Fruit fly (Drosophila melanogaster) whole organism, embryonic: ENCODE data around the gene CG15143.

Source experiments
- Atf-2 ChIP-seq: fragments of 200-800 bp; sonication (Bioruptor generic); optimal IDR thresholded peaks from 2 replicates; lab custom pipeline; 2016; ENCODE audit warnings: missing biosample characterization, missing genetic modification characterization
- CG10267 ChIP-seq: fragments of 200-800 bp; sonication (Bioruptor generic); optimal IDR thresholded peaks from 2 replicates; lab custom pipeline; 2018; ENCODE audit warnings: missing biosample characterization, mild to moderate bottlenecking, missing genetic modification characterization, moderate library complexity
- CG10366 ChIP-seq: fragments of 200-800 bp; sonication (Bioruptor generic); IDR thresholded peaks from 2 replicates; pipeline ENCODE4 v1.3.6; 2022; ENCODE audit warnings: missing biosample characterization, missing genetic modification characterization
- CG10462 ChIP-seq: fragments of 200-800 bp; sonication (Bioruptor generic); optimal IDR thresholded peaks from 2 replicates; lab custom pipeline; 2016; ENCODE audit warnings: missing biosample characterization, missing genetic modification characterization
- CG10543 ChIP-seq: fragments of 200-800 bp; sonication (Bioruptor generic); optimal IDR thresholded peaks from 3 replicates; lab custom pipeline; 2017; ENCODE audit warnings: missing biosample characterization, mild to moderate bottlenecking, missing genetic modification characterization, moderate library complexity
- CG11398 ChIP-seq: fragments of 200-800 bp; sonication (Bioruptor generic); optimal IDR thresholded peaks from 2 replicates; lab custom pipeline; 2016; ENCODE audit warnings: missing biosample characterization, missing genetic modification characterization
- CG11456 ChIP-seq: fragments of 200-800 bp; sonication (Bioruptor generic); IDR thresholded peaks from 3 replicates; pipeline ENCODE4 v1.3.6; 2022; ENCODE audit warnings: missing biosample characterization, missing genetic modification characterization
- CG12071 ChIP-seq: fragments of 200-800 bp; sonication (Bioruptor generic); optimal IDR thresholded peaks from 3 replicates; lab custom pipeline; 2018; ENCODE audit warnings: missing biosample characterization, mild to moderate bottlenecking, missing genetic modification characterization
- CG15601 ChIP-seq: fragments of 200-800 bp; sonication (Bioruptor generic); optimal IDR thresholded peaks from 3 replicates; lab custom pipeline; 2019; ENCODE audit warnings: missing biosample characterization, mild to moderate bottlenecking, missing genetic modification characterization, moderate library complexity
- CG1603 ChIP-seq: fragments of 200-800 bp; sonication (Bioruptor generic); optimal IDR thresholded peaks from 2 replicates; lab custom pipeline; 2019; ENCODE audit warnings: missing biosample characterization, mild to moderate bottlenecking, missing genetic modification characterization, moderate library complexity
- CG16813 ChIP-seq: fragments of 200-800 bp; sonication (Bioruptor generic); IDR thresholded peaks from 3 replicates; pipeline ENCODE4 v1.3.6; 2022; ENCODE audit warnings: missing biosample characterization, missing genetic modification characterization; ENCODE audit not compliant: partially characterized antibody
- CG17802 ChIP-seq: fragments of 200-800 bp; sonication (Bioruptor generic); optimal IDR thresholded peaks from 2 replicates; lab custom pipeline; 2018; ENCODE audit warnings: missing biosample characterization, mild to moderate bottlenecking, missing genetic modification characterization, moderate library complexity
- CG2199 ChIP-seq: fragments of 200-800 bp; sonication (Bioruptor generic); IDR thresholded peaks from 3 replicates; pipeline ENCODE4 v1.3.6; 2022; ENCODE audit warnings: missing biosample characterization, missing genetic modification characterization
- CG30020 ChIP-seq: fragments of 200-800 bp; optimal IDR thresholded peaks from 2 replicates; lab custom pipeline; 2019; ENCODE audit warnings: missing biosample characterization, mild to moderate bottlenecking, missing genetic modification characterization, moderate library complexity
- CG31441 ChIP-seq: fragments of 200-800 bp; sonication (Bioruptor generic); IDR thresholded peaks from 2 replicates; pipeline ENCODE4 v1.3.6; 2022; ENCODE audit warnings: missing biosample characterization, missing genetic modification characterization
- CG4424 ChIP-seq: fragments of 200-800 bp; sonication (Bioruptor generic); optimal IDR thresholded peaks from 3 replicates; lab custom pipeline; 2016; ENCODE audit warnings: missing biosample characterization, missing genetic modification characterization
- CG4707 ChIP-seq: fragments of 200-800 bp; sonication (Bioruptor generic); optimal IDR thresholded peaks from 2 replicates; lab custom pipeline; 2018; ENCODE audit warnings: missing biosample characterization, mild to moderate bottlenecking, missing genetic modification characterization, moderate library complexity
- CG6254 ChIP-seq: fragments of 200-800 bp; sonication (Bioruptor generic); optimal IDR thresholded peaks from 3 replicates; lab custom pipeline; 2017; ENCODE audit warnings: mild to moderate bottlenecking, missing biosample characterization, missing genetic modification reagents, missing genetic modification characterization
- CG6813 ChIP-seq: fragments of 200-800 bp; sonication (Bioruptor generic); optimal IDR thresholded peaks from 2 replicates; lab custom pipeline; 2017; ENCODE audit warnings: missing biosample characterization, missing genetic modification characterization, mild to moderate bottlenecking, moderate library complexity, missing genetic modification reagents
- CG7357 ChIP-seq: fragments of 200-800 bp; sonication (Bioruptor generic); IDR thresholded peaks from 3 replicates; pipeline ENCODE4 v1.3.6; 2022; ENCODE audit warnings: missing biosample characterization, missing genetic modification characterization
- CG9609 ChIP-seq: fragments of 200-800 bp; sonication (Bioruptor generic); optimal IDR thresholded peaks from 3 replicates; lab custom pipeline; 2016; ENCODE audit warnings: missing biosample characterization, missing genetic modification characterization
- CG9727 ChIP-seq: fragments of 200-800 bp; sonication (Bioruptor generic); optimal IDR thresholded peaks from 3 replicates; lab custom pipeline; 2017; ENCODE audit warnings: missing biosample characterization, mild to moderate bottlenecking, missing genetic modification characterization
- Deaf1 ChIP-seq: fragments of 200-800 bp; optimal IDR thresholded peaks from 3 replicates; lab custom pipeline; 2019; ENCODE audit warnings: missing biosample characterization, mild to moderate bottlenecking, missing genetic modification characterization, moderate library complexity
- Doc3 ChIP-seq: fragments of 200-800 bp; sonication (Bioruptor generic); IDR thresholded peaks from 3 replicates; pipeline ENCODE4 v1.3.6; 2022; ENCODE audit warnings: missing biosample characterization, missing genetic modification characterization; ENCODE audit not compliant: partially characterized antibody
- Ets97D ChIP-seq: fragments of 200-800 bp; sonication (Bioruptor generic); optimal IDR thresholded peaks from 3 replicates; lab custom pipeline; 2016; ENCODE audit warnings: missing biosample characterization, missing genetic modification characterization
- HHEX ChIP-seq: fragments of 200-800 bp; sonication (Bioruptor generic); optimal IDR thresholded peaks from 3 replicates; lab custom pipeline; 2017; ENCODE audit warnings: missing biosample characterization, mild to moderate bottlenecking, missing genetic modification characterization, missing genetic modification reagents
- Pdp1 ChIP-seq, 2 experiments: fragments of 200-800 bp; sonication (Bioruptor generic); optimal IDR thresholded peaks; 3 replicates each; lab custom pipeline; 2016; ENCODE audit warnings: missing biosample characterization in 2 of 2, missing genetic modification characterization in 2 of 2, mild to moderate bottlenecking in 1 of 2, moderate library complexity in 1 of 2
- Rfx ChIP-seq: fragments of 200-800 bp; sonication (Bioruptor generic); IDR thresholded peaks from 2 replicates; pipeline ENCODE4 v1.3.6; 2022; ENCODE audit warnings: missing biosample characterization, missing genetic modification characterization
- Scr ChIP-seq: fragments of 200-800 bp; sonication (Bioruptor generic); IDR thresholded peaks from 2 replicates; pipeline ENCODE4 v1.3.6; 2022; ENCODE audit warnings: missing biosample characterization, missing genetic modification characterization; ENCODE audit not compliant: partially characterized antibody
- Trl ChIP-seq, 3 experiments: fragments of >200 bp in 2 of 3; fragments of 200-800 bp in 1 of 3; sonication (Bioruptor generic) in 1 of 3; optimal IDR thresholded peaks; 2 replicates in 1 of 3; 3 replicates in 2 of 3; lab custom pipeline; 2016 to 2017; ENCODE audit warnings: missing biosample characterization in 1 of 3, missing genetic modification characterization in 1 of 3
- Vsx1 ChIP-seq: fragments of 200-800 bp; sonication (Bioruptor generic); optimal IDR thresholded peaks from 2 replicates; lab custom pipeline; 2017; ENCODE audit warnings: missing biosample characterization, mild to moderate bottlenecking, missing genetic modification characterization, missing genetic modification reagents
- ase ChIP-seq: fragments of 200-800 bp; sonication (Bioruptor generic); IDR thresholded peaks from 3 replicates; pipeline ENCODE4 v1.3.6; 2022; ENCODE audit warnings: missing biosample characterization, missing genetic modification characterization
- ato ChIP-seq: fragments of 200-800 bp; sonication (Bioruptor generic); IDR thresholded peaks from 2 replicates; pipeline ENCODE4 v1.3.6; 2022; ENCODE audit warnings: missing biosample characterization, missing genetic modification characterization; ENCODE audit not compliant: partially characterized antibody
- bsh ChIP-seq, 2 experiments: fragments of 200-800 bp; sonication (Bioruptor generic); optimal IDR thresholded peaks; 2 replicates each; lab custom pipeline; 2017 to 2018; ENCODE audit warnings: mild to moderate bottlenecking in 2 of 2, missing biosample characterization in 2 of 2, missing genetic modification characterization in 2 of 2, moderate library complexity in 1 of 2
- chn ChIP-seq: fragments of 200-800 bp; sonication (Bioruptor generic); optimal IDR thresholded peaks from 2 replicates; lab custom pipeline; 2016; ENCODE audit warnings: missing biosample characterization, missing genetic modification characterization
- dati ChIP-seq: fragments of 200-800 bp; sonication (Bioruptor generic); IDR thresholded peaks from 2 replicates; pipeline ENCODE4 v1.3.6; 2022; ENCODE audit warnings: missing biosample characterization, missing genetic modification characterization
- dysf ChIP-seq: fragments of 200-800 bp; sonication (Bioruptor generic); IDR thresholded peaks from 3 replicates; pipeline ENCODE4 v1.3.6; 2022; ENCODE audit warnings: missing biosample characterization, missing genetic modification characterization
- grau ChIP-seq: fragments of 200-800 bp; optimal IDR thresholded peaks from 3 replicates; lab custom pipeline; 2019; ENCODE audit warnings: missing biosample characterization, mild to moderate bottlenecking, missing genetic modification characterization, moderate library complexity
- gt ChIP-seq: fragments of 200-800 bp; sonication (Bioruptor generic); IDR thresholded peaks from 2 replicates; pipeline ENCODE4 v1.3.6; 2022; ENCODE audit warnings: missing biosample characterization, missing genetic modification characterization
- knrl ChIP-seq: fragments of 200-800 bp; sonication (Bioruptor generic); IDR thresholded peaks from 3 replicates; pipeline ENCODE4 v1.3.6; 2022; ENCODE audit warnings: missing biosample characterization, missing genetic modification characterization; ENCODE audit not compliant: partially characterized antibody
- odd ChIP-seq: fragments of 200-800 bp; sonication (Bioruptor generic); optimal IDR thresholded peaks from 2 replicates; lab custom pipeline; 2017; ENCODE audit warnings: missing biosample characterization, mild to moderate bottlenecking, missing genetic modification characterization
- org-1 ChIP-seq: fragments of 200-800 bp; sonication (Bioruptor generic); optimal IDR thresholded peaks from 2 replicates; lab custom pipeline; 2017; ENCODE audit warnings: missing biosample characterization, missing genetic modification characterization
- run ChIP-seq: fragments of 200-800 bp; sonication (Bioruptor generic); optimal IDR thresholded peaks from 3 replicates; lab custom pipeline; 2018; ENCODE audit warnings: missing biosample characterization, mild to moderate bottlenecking, missing genetic modification characterization
- sna ChIP-seq: fragments of 200-800 bp; sonication (Bioruptor generic); IDR thresholded peaks from 2 replicates; pipeline ENCODE4 v1.3.6; 2022; ENCODE audit warnings: missing biosample characterization, missing genetic modification characterization; ENCODE audit not compliant: partially characterized antibody
- sug ChIP-seq: fragments of 200-800 bp; optimal IDR thresholded peaks from 2 replicates; lab custom pipeline; 2019; ENCODE audit warnings: missing biosample characterization, mild to moderate bottlenecking, missing genetic modification characterization, moderate library complexity
- tup ChIP-seq: fragments of 200-800 bp; sonication (Bioruptor generic); optimal IDR thresholded peaks from 2 replicates; lab custom pipeline; 2016; ENCODE audit warnings: missing biosample characterization, mild to moderate bottlenecking, missing genetic modification characterization, moderate library complexity

The CG15143 gene

dm6 chr2L:17472582-17473524, 51.5 kb downstream of the CG15143 start, which contains the start of gene BicD (continued):
- TF ChIP-seq ase (GFP tag; lab: Robert Waterston, UW) (no peak), Vsx1 (GFP tag; lab: Kevin White, UChicago) (peak; percentile 75), bsh (GFP tag; optimal IDR thresholded peaks at IDR 0.05; lab: Kevin White, UChicago) (peak in 1 of 2 experiments; percentile 0), CG10366 (GFP tag; lab: Robert Waterston, UW) (0 out of 2 replicates have a peak, but pooled peaks have one; percentile 8), Scr (peak; percentile 70), CG10543 (GFP tag; lab: Kevin White, UChicago) (peak; percentile 12), tup (GFP tag; lab: Kevin White, UChicago) (no peak), CG9727 (GFP tag; lab: Kevin White, UChicago) (peak; percentile 28), CG11398 (GFP tag; lab: Kevin White, UChicago) (no peak), CG16813 (GFP tag; lab: Robert Waterston, UW) (peak; percentile 66), org-1 (GFP tag; lab: Kevin White, UChicago) (no peak), CG10462 (GFP tag; lab: Kevin White, UChicago) (no peak), Pdp1 (GFP tag; optimal IDR thresholded peaks at IDR 0.05; lab: Kevin White, UChicago) (peak in 1 of 2 experiments; percentile 62), odd (peak; percentile 31), dysf (GFP tag; lab: Robert Waterston, UW) (0 out of 3 replicates have a peak, but pooled peaks have one; percentile 6), sug (tag; lab: Kevin White, UChicago) (peak; percentile 30), CG15601 (tag; lab: Kevin White, UChicago) (peak; percentile 68), CG17802 (tag; lab: Kevin White, UChicago) (peak; percentile 46), Atf-2 (GFP tag; lab: Kevin White, UChicago) (no peak), grau (tag; lab: Kevin White, UChicago) (peak; percentile 20), CG31441 (peak; percentile 47; the same call in 1 of the 2 replicates), CG7357 (GFP tag; lab: Robert Waterston, UW) (peak; percentile 91), dati (GFP tag; lab: Robert Waterston, UW) (no peak), CG2199 (0 out of 3 replicates have a peak, but pooled peaks have one; percentile 26), CG9609 (GFP tag; lab: Kevin White, UChicago) (no peak), CG30020 (tag; lab: Kevin White, UChicago) (peak; percentile 67), sna (GFP tag; lab: Robert Waterston, UW) (peak; percentile 72; the same call in 1 of the 2 replicates), CG1603 (tag; lab: Kevin White, UChicago) (peak; percentile 35), Trl (optimal IDR thresholded peaks at IDR 0.05; lab: Kevin White, UChicago) (peak in 1 of 2 experiments; percentile 17), Trl (GFP tag; optimal IDR thresholded peaks at IDR 0.05; lab: Kevin White, UChicago) (no peak), gt (GFP tag; lab: Robert Waterston, UW) (no peak), CG12071 (GFP tag; lab: Kevin White, UChicago) (no peak), Rfx (GFP tag; lab: Robert Waterston, UW) (no peak), CG6813 (GFP tag; lab: Kevin White, UChicago) (no peak), CG11456 (GFP tag; lab: Robert Waterston, UW) (no peak), Doc3 (peak; percentile 60; the same call in 2 of the 3 replicates), CG4424 (GFP tag; lab: Kevin White, UChicago) (no peak), knrl (GFP tag; lab: Robert Waterston, UW) (peak; percentile 73), Deaf1 (tag; lab: Kevin White, UChicago) (peak; percentile 34), CG6254 (GFP tag; lab: Kevin White, UChicago) (peak; percentile 7), Ets97D (GFP tag; lab: Kevin White, UChicago) (peak; percentile 32), chn (no peak), run (tag; lab: Kevin White, UChicago) (peak; percentile 12), HHEX (GFP tag; lab: Kevin White, UChicago) (peak; percentile 6), CG4707 (GFP tag; lab: Kevin White, UChicago) (no peak), CG10267 (tag; lab: Kevin White, UChicago) (peak; percentile 69), ato (GFP tag; lab: Robert Waterston, UW) (peak; percentile 32; the same call in 1 of the 2 replicates)
